Worm (Caenorhabditis elegans) whole organism, L3 larva: Measurements from ENCODE around the gene T05H4.4.

Experiments used
- ama-1 ChIP-seq: fragments of 150-350 bp; optimal IDR thresholded peaks from 2 replicates; lab custom pipeline; 2018
- elt-1 ChIP-seq: fragments of 150-350 bp; optimal IDR thresholded peaks from 2 replicates; lab custom pipeline; 2014; ENCODE audit warnings: missing biosample characterization, missing genetic modification characterization
- elt-2 ChIP-seq: sonication (generic microtip); optimal IDR thresholded peaks from 2 replicates; lab custom pipeline; 2016; ENCODE audit warnings: missing genetic modification reagents, mild to moderate bottlenecking, missing genetic modification characterization, missing compliant biosample characterization
- lsy-12 ChIP-seq: sonication (generic microtip); optimal IDR thresholded peaks from 2 replicates; lab custom pipeline; 2016; ENCODE audit warnings: mild to moderate bottlenecking, missing genetic modification characterization, missing compliant biosample characterization
- mdl-1 ChIP-seq: fragments of 150-350 bp; optimal IDR thresholded peaks from 2 replicates; lab custom pipeline; 2014; ENCODE audit warnings: missing biosample characterization, missing genetic modification characterization
- nhr-23 ChIP-seq: fragments of 150-350 bp; optimal IDR thresholded peaks from 2 replicates; lab custom pipeline; 2014; ENCODE audit warnings: missing biosample characterization, missing genetic modification reagents, missing genetic modification characterization
- nhr-25 ChIP-seq: sonication (generic microtip); optimal IDR thresholded peaks from 2 replicates; lab custom pipeline; 2017; ENCODE audit warnings: missing biosample characterization, missing genetic modification characterization
- nhr-28 ChIP-seq: fragments of 150-350 bp; optimal IDR thresholded peaks from 2 replicates; lab custom pipeline; 2014; ENCODE audit warnings: missing biosample characterization, missing genetic modification characterization
- nhr-43 ChIP-seq: sonication (generic microtip); optimal IDR thresholded peaks from 2 replicates; lab custom pipeline; 2016; ENCODE audit warnings: mild to moderate bottlenecking, missing genetic modification characterization, missing compliant biosample characterization; ENCODE audit not compliant: poor library complexity, severe bottlenecking
- unc-62 ChIP-seq: fragments of 150-350 bp; sonication (generic microtip); optimal IDR thresholded peaks from 4 replicates; lab custom pipeline; 2014; ENCODE audit warnings: missing biosample characterization, missing genetic modification reagents, missing genetic modification characterization
- zag-1 ChIP-seq: fragments of 150-350 bp; optimal IDR thresholded peaks from 2 replicates; lab custom pipeline; 2014; ENCODE audit warnings: missing biosample characterization, missing genetic modification characterization
- ztf-4 ChIP-seq: fragments of 150-350 bp; optimal IDR thresholded peaks from 2 replicates; lab custom pipeline; 2014; ENCODE audit warnings: missing biosample characterization, missing genetic modification characterization

ce11 chrV:6438601-6439000 lies at the start of gene T05H4.4:
- TF ChIP-seq nhr-43 (tag; lab: Kevin White, UChicago) (no peak), nhr-23 (no peak), lsy-12 (tag; lab: Kevin White, UChicago) (no peak), elt-2 (no peak), zag-1 (tag; lab: Kevin White, UChicago) (no peak), mdl-1 (tag; lab: Kevin White, UChicago) (no peak), nhr-28 (no peak), ztf-4 (no peak), elt-1 (tag; lab: Kevin White, UChicago) (no peak), unc-62 (GFP tag; lab: Kevin White, UChicago) (no peak), ama-1 (lab: Kevin White, UChicago) (no peak), nhr-25 (no peak)
